Fruit fly (Drosophila melanogaster) whole organism, prepupa: ENCODE measurements around the gene Hsp27.
A peak's percentile ranks its signal among the peaks of the same experiment; 100 is the strongest.

Source experiments
- CG10631 ChIP-seq: fragments of 200-800 bp; sonication (Bioruptor generic); optimal IDR thresholded peaks from 2 replicates; lab custom pipeline; 2016; ENCODE audit warnings: missing biosample characterization, missing genetic modification characterization
- CG10669 ChIP-seq: fragments of 200-800 bp; sonication (Bioruptor generic); optimal IDR thresholded peaks from 3 replicates; lab custom pipeline; 2018; ENCODE audit warnings: missing biosample characterization, mild to moderate bottlenecking, missing genetic modification characterization, moderate library complexity
- CG11294 ChIP-seq: fragments of 200-800 bp; sonication (Bioruptor generic); IDR thresholded peaks from 2 replicates; pipeline ENCODE4 v1.3.6; 2022; ENCODE audit warnings: missing biosample characterization, missing genetic modification characterization
- CG11902 ChIP-seq: fragments of 200-800 bp; sonication (Bioruptor generic); optimal IDR thresholded peaks from 3 replicates; lab custom pipeline; 2016; ENCODE audit warnings: missing biosample characterization, missing genetic modification characterization
- CG15336 ChIP-seq: fragments of 200-800 bp; sonication (Bioruptor generic); IDR thresholded peaks from 2 replicates; pipeline ENCODE4 v1.3.6; 2022; ENCODE audit warnings: missing biosample characterization, missing genetic modification characterization
- CG1621 ChIP-seq: fragments of 200-800 bp; sonication (Bioruptor generic); optimal IDR thresholded peaks from 3 replicates; lab custom pipeline; 2018; ENCODE audit warnings: missing biosample characterization, mild to moderate bottlenecking, missing genetic modification characterization
- CG16779 ChIP-seq: fragments of 200-800 bp; sonication (Bioruptor generic); optimal IDR thresholded peaks from 3 replicates; lab custom pipeline; 2017; ENCODE audit warnings: missing biosample characterization, mild to moderate bottlenecking, missing genetic modification characterization
- CG3032 ChIP-seq: fragments of 200-800 bp; optimal IDR thresholded peaks from 2 replicates; lab custom pipeline; 2019; ENCODE audit warnings: missing biosample characterization, mild to moderate bottlenecking, missing genetic modification characterization, moderate library complexity
- CG31627 ChIP-seq: fragments of 200-800 bp; sonication (Bioruptor generic); optimal IDR thresholded peaks from 3 replicates; lab custom pipeline; 2016; ENCODE audit warnings: missing biosample characterization, missing genetic modification characterization
- CG32006 ChIP-seq: fragments of 200-800 bp; sonication (Bioruptor generic); optimal IDR thresholded peaks from 3 replicates; lab custom pipeline; 2017; ENCODE audit warnings: missing biosample characterization, mild to moderate bottlenecking, missing genetic modification characterization
- CG34406 ChIP-seq: fragments of 200-800 bp; sonication (Bioruptor generic); optimal IDR thresholded peaks from 3 replicates; lab custom pipeline; 2016; ENCODE audit warnings: missing biosample characterization, missing genetic modification characterization
- CG3919 ChIP-seq: fragments of 200-800 bp; sonication (Bioruptor generic); optimal IDR thresholded peaks from 3 replicates; lab custom pipeline; 2016; ENCODE audit warnings: missing biosample characterization, missing genetic modification characterization
- CG4318 ChIP-seq: fragments of 200-800 bp; sonication (Bioruptor generic); optimal IDR thresholded peaks from 3 replicates; lab custom pipeline; 2017; ENCODE audit warnings: missing biosample characterization, mild to moderate bottlenecking, missing genetic modification characterization
- CG6163 ChIP-seq: fragments of 200-800 bp; sonication (Bioruptor generic); IDR thresholded peaks from 3 replicates; pipeline ENCODE4 v1.3.6; 2022; ENCODE audit warnings: missing biosample characterization, missing genetic modification characterization
- CG6276 ChIP-seq: fragments of 200-800 bp; sonication (Bioruptor generic); optimal IDR thresholded peaks from 2 replicates; lab custom pipeline; 2017; ENCODE audit warnings: missing biosample characterization, mild to moderate bottlenecking, missing genetic modification characterization
- CG6792 ChIP-seq: fragments of 200-800 bp; sonication (Bioruptor generic); optimal IDR thresholded peaks from 3 replicates; lab custom pipeline; 2016; ENCODE audit warnings: missing biosample characterization, missing genetic modification characterization
- CG6808 ChIP-seq: fragments of 200-800 bp; sonication (Bioruptor generic); optimal IDR thresholded peaks from 3 replicates; lab custom pipeline; 2017; ENCODE audit warnings: missing biosample characterization, missing genetic modification characterization, mild to moderate bottlenecking, moderate library complexity, missing genetic modification reagents
- CG6854 ChIP-seq: fragments of 200-800 bp; sonication (Bioruptor generic); optimal IDR thresholded peaks from 2 replicates; lab custom pipeline; 2017; ENCODE audit warnings: missing biosample characterization, mild to moderate bottlenecking, missing genetic modification characterization
- CG8119 ChIP-seq: fragments of 200-800 bp; sonication (Bioruptor generic); IDR thresholded peaks from 3 replicates; pipeline ENCODE4 v1.3.6; 2022; ENCODE audit warnings: missing biosample characterization, missing genetic modification characterization
- CG8319 ChIP-seq: fragments of 200-800 bp; sonication (Bioruptor generic); optimal IDR thresholded peaks from 3 replicates; lab custom pipeline; 2016; ENCODE audit warnings: missing biosample characterization, missing genetic modification characterization
- CG8632 ChIP-seq: fragments of 200-800 bp; sonication (Bioruptor generic); optimal IDR thresholded peaks from 3 replicates; lab custom pipeline; 2016; ENCODE audit warnings: missing biosample characterization, missing genetic modification characterization
- CG9139 ChIP-seq: fragments of 200-800 bp; sonication (Bioruptor generic); optimal IDR thresholded peaks from 3 replicates; lab custom pipeline; 2017; ENCODE audit warnings: missing biosample characterization, mild to moderate bottlenecking, missing genetic modification characterization
- Eip75B ChIP-seq: fragments of 200-800 bp; sonication (Bioruptor generic); optimal IDR thresholded peaks from 3 replicates; lab custom pipeline; 2016; ENCODE audit warnings: missing biosample characterization, missing genetic modification characterization
- Eip78C ChIP-seq: fragments of 200-800 bp; sonication (Bioruptor generic); peaks from one replicate; lab custom pipeline; 2016; ENCODE audit warnings: missing biosample characterization, missing genetic modification characterization
- Eip93F ChIP-seq: fragments of 200-800 bp; sonication (Bioruptor generic); optimal IDR thresholded peaks from 2 replicates; lab custom pipeline; 2016; ENCODE audit warnings: missing biosample characterization, mild to moderate bottlenecking, missing genetic modification characterization
- Ets21C ChIP-seq: fragments of 200-800 bp; sonication (Bioruptor generic); optimal IDR thresholded peaks from 3 replicates; lab custom pipeline; 2016; ENCODE audit warnings: missing biosample characterization, missing genetic modification characterization
- Gug ChIP-seq: fragments of 200-800 bp; sonication (Bioruptor generic); IDR thresholded peaks from 2 replicates; pipeline ENCODE4 v1.3.6; 2022; ENCODE audit warnings: missing biosample characterization, missing genetic modification characterization
- Hr38 ChIP-seq: sonication (Bioruptor generic); optimal IDR thresholded peaks from 2 replicates; lab custom pipeline; 2016; ENCODE audit warnings: missing biosample characterization, missing genetic modification characterization
- Hr39 ChIP-seq: fragments of 200-800 bp; sonication (Bioruptor generic); optimal IDR thresholded peaks from 2 replicates; lab custom pipeline; 2016; ENCODE audit warnings: missing biosample characterization, missing genetic modification characterization
- Lpt ChIP-seq: fragments of 200-800 bp; sonication (Bioruptor generic); optimal IDR thresholded peaks from 3 replicates; lab custom pipeline; 2016; ENCODE audit warnings: missing biosample characterization, missing genetic modification characterization
- Met ChIP-seq: fragments of 200-800 bp; sonication (Bioruptor generic); optimal IDR thresholded peaks from 3 replicates; lab custom pipeline; 2016; ENCODE audit warnings: missing biosample characterization, missing genetic modification characterization
- OdsH ChIP-seq: fragments of 200-800 bp; sonication (Bioruptor generic); optimal IDR thresholded peaks from 3 replicates; lab custom pipeline; 2016; ENCODE audit warnings: missing biosample characterization, missing genetic modification characterization
- Smox ChIP-seq: fragments of 200-800 bp; sonication (Bioruptor generic); optimal IDR thresholded peaks from 3 replicates; lab custom pipeline; 2016; ENCODE audit warnings: missing biosample characterization, missing genetic modification characterization
- Sox102F ChIP-seq: fragments of 200-800 bp; sonication (Bioruptor generic); optimal IDR thresholded peaks from 2 replicates; lab custom pipeline; 2016; ENCODE audit warnings: missing biosample characterization, mild to moderate bottlenecking, missing genetic modification characterization
- Sox14 ChIP-seq: fragments of 200-800 bp; sonication (Bioruptor generic); optimal IDR thresholded peaks from 3 replicates; lab custom pipeline; 2016; ENCODE audit warnings: missing biosample characterization, missing genetic modification characterization
- cyc ChIP-seq: fragments of 200-800 bp; sonication (Bioruptor generic); optimal IDR thresholded peaks from 3 replicates; lab custom pipeline; 2016; ENCODE audit warnings: missing biosample characterization, missing genetic modification characterization
- dac ChIP-seq: fragments of 200-800 bp; sonication (Bioruptor generic); optimal IDR thresholded peaks from 2 replicates; lab custom pipeline; 2017; ENCODE audit warnings: missing biosample characterization, mild to moderate bottlenecking, missing genetic modification characterization
- dsx ChIP-seq: fragments of 200-800 bp; optimal IDR thresholded peaks from 3 replicates; lab custom pipeline; 2019; ENCODE audit warnings: missing biosample characterization, mild to moderate bottlenecking, missing genetic modification characterization, moderate library complexity; ENCODE audit not compliant: poor library complexity, severe bottlenecking
- eg ChIP-seq: fragments of 200-800 bp; sonication (Bioruptor generic); IDR thresholded peaks from 3 replicates; pipeline ENCODE4 v1.3.6; 2022; ENCODE audit warnings: missing biosample characterization, missing genetic modification characterization
- esn ChIP-seq: fragments of 200-800 bp; sonication (Bioruptor generic); optimal IDR thresholded peaks from 2 replicates; lab custom pipeline; 2016; ENCODE audit warnings: missing biosample characterization, mild to moderate bottlenecking, missing genetic modification characterization, moderate library complexity
- fd59A ChIP-seq: fragments of 200-800 bp; sonication (Bioruptor generic); optimal IDR thresholded peaks from 2 replicates; lab custom pipeline; 2017; ENCODE audit warnings: missing biosample characterization, mild to moderate bottlenecking, missing genetic modification characterization, missing genetic modification reagents
- fkh ChIP-seq: fragments of 200-800 bp; sonication (Bioruptor generic); optimal IDR thresholded peaks from 3 replicates; lab custom pipeline; 2017; ENCODE audit warnings: missing biosample characterization, mild to moderate bottlenecking, missing genetic modification characterization, moderate library complexity
- pdm3 ChIP-seq: fragments of 200-800 bp; sonication (Bioruptor generic); optimal IDR thresholded peaks from 3 replicates; lab custom pipeline; 2016; ENCODE audit warnings: missing biosample characterization, missing genetic modification characterization
- ss ChIP-seq, 2 experiments: fragments of 200-800 bp; sonication (Bioruptor generic); optimal IDR thresholded peaks; 2 replicates in 1 of 2; 3 replicates in 1 of 2; lab custom pipeline; 2017 to 2018; ENCODE audit warnings: mild to moderate bottlenecking in 2 of 2, missing biosample characterization in 2 of 2, missing genetic modification characterization in 2 of 2, moderate library complexity in 1 of 2
- svp ChIP-seq: fragments of 200-800 bp; sonication (Bioruptor generic); peaks from one replicate; lab custom pipeline; 2016; ENCODE audit warnings: missing biosample characterization, missing genetic modification characterization
- topi ChIP-seq: fragments of 200-800 bp; sonication (Bioruptor generic); optimal IDR thresholded peaks from 3 replicates; lab custom pipeline; 2016; ENCODE audit warnings: missing biosample characterization, missing genetic modification characterization
- vri ChIP-seq: fragments of 200-800 bp; sonication (Bioruptor generic); optimal IDR thresholded peaks from 3 replicates; lab custom pipeline; 2016; ENCODE audit warnings: missing biosample characterization, mild to moderate bottlenecking, missing genetic modification characterization

The Hsp27 gene

dm6 chr3L:9372278-9372975 lies 11.4 kb upstream of the Hsp27 start, which contains the start of the genes Hsp67Bc, CG4456 and Hsp22 (continued):
- TF ChIP-seq pdm3 (GFP tag; lab: Kevin White, UChicago) (no peak), CG11902 (GFP tag; lab: Kevin White, UChicago) (no peak), CG16779 (no peak), CG6792 (GFP tag; lab: Kevin White, UChicago) (no peak), CG32006 (GFP tag; lab: Kevin White, UChicago) (no peak), esn (no peak), cyc (GFP tag; lab: Kevin White, UChicago) (no peak), CG9139 (GFP tag; lab: Kevin White, UChicago) (no peak), Met (GFP tag; lab: Kevin White, UChicago) (no peak), vri (GFP tag; lab: Kevin White, UChicago) (no peak), CG10669 (GFP tag; lab: Kevin White, UChicago) (no peak), Gug (GFP tag; lab: Robert Waterston, UW) (no peak), CG8119 (GFP tag; lab: Robert Waterston, UW) (no peak), Sox14 (GFP tag; lab: Kevin White, UChicago) (peak; percentile 36), Eip75B (GFP tag; lab: Kevin White, UChicago) (peak; percentile 13), topi (GFP tag; lab: Kevin White, UChicago) (no peak), Hr38 (no peak), CG6276 (GFP tag; lab: Kevin White, UChicago) (no peak), CG15336 (GFP tag; lab: Robert Waterston, UW) (no peak), Hr39 (GFP tag; lab: Kevin White, UChicago) (no peak), Eip93F (GFP tag; lab: Kevin White, UChicago) (no peak), Sox102F (no peak), Smox (GFP tag; lab: Kevin White, UChicago) (no peak), CG3919 (GFP tag; lab: Kevin White, UChicago) (no peak), Lpt (GFP tag; lab: Kevin White, UChicago) (no peak), svp (GFP tag; lab: Kevin White, UChicago) (peak; percentile 66), eg (GFP tag; lab: Robert Waterston, UW) (0 out of 3 replicates have a peak, but pooled peaks have one; percentile 21), CG31627 (GFP tag; lab: Kevin White, UChicago) (no peak), dac (GFP tag; lab: Kevin White, UChicago) (no peak), CG6854 (GFP tag; lab: Kevin White, UChicago) (peak; percentile 18), CG4318 (no peak), CG6808 (GFP tag; lab: Kevin White, UChicago) (no peak), dsx (peak; percentile 23), CG8632 (GFP tag; lab: Kevin White, UChicago) (no peak), CG8319 (GFP tag; lab: Kevin White, UChicago) (no peak), fd59A (GFP tag; lab: Kevin White, UChicago) (no peak), CG3032 (tag; lab: Kevin White, UChicago) (no peak), CG6163 (GFP tag; lab: Robert Waterston, UW) (no peak; the same call in 2 of the 3 replicates), CG10631 (no peak), Eip78C (peak; percentile 58)

DNA sequence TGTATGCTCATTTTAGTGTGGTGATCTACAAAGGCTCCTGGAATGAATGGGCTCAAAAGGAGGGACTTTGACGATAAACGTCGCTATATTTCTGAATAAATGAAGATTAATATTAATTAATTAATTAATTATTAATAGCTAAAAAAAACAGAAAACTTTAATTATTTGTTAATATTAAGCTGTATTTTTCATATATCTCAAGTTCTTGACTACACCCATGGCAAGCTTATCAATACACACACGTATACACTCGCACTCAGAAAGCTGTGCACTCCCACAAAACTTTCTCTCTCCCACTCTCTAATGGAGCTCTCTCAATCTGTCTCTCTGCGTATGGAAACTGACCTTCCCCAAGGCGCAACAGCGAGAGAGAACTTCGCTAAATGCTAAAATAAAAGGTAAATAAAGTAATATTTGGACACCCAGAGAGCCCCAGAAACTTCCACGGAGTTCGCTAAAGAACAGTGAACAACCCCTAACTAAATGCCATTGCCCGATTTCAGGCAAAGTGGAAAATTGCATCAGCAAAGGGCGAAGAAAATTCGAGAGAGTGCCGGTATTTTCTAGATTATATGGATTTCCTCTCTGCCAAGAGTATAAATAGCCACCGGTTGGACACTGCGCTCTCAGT lies 10.4 kb upstream of the Hsp27 start:
- peak; percentile 89 for TF ChIP-seq CG32006 (GFP tag; lab: Kevin White, UChicago)
- TF ChIP-seq CG31627 (GFP tag; lab: Kevin White, UChicago), result peak; percentile 43
- peak; percentile 78 for TF ChIP-seq OdsH (GFP tag; lab: Kevin White, UChicago)
- peak; percentile 20 for TF ChIP-seq fkh (GFP tag; lab: Kevin White, UChicago)
- peak; percentile 82 for TF ChIP-seq svp (GFP tag; lab: Kevin White, UChicago)
- peak; percentile 86 for TF ChIP-seq eg (GFP tag; lab: Robert Waterston, UW)
- peak; percentile 39 for TF ChIP-seq CG11902 (GFP tag; lab: Kevin White, UChicago)
- TF ChIP-seq dac (GFP tag; lab: Kevin White, UChicago), result peak; percentile 49
- peak; percentile 90 for TF ChIP-seq CG15336 (GFP tag; lab: Robert Waterston, UW)
- peak; percentile 4 for TF ChIP-seq Ets21C
- TF ChIP-seq CG11294 (GFP tag; lab: Robert Waterston, UW), result peak; percentile 73
- no peak for TF ChIP-seq ss (GFP tag; optimal IDR thresholded peaks at IDR 0.05; lab: Kevin White, UChicago)
- TF ChIP-seq Gug (GFP tag; lab: Robert Waterston, UW), result peak; percentile 78
- TF ChIP-seq CG6276 (GFP tag; lab: Kevin White, UChicago), result peak; percentile 83
- peak; percentile 36 for TF ChIP-seq Hr39 (GFP tag; lab: Kevin White, UChicago)
- TF ChIP-seq cyc (GFP tag; lab: Kevin White, UChicago), result peak; percentile 68
- peak; percentile 54 for TF ChIP-seq vri (GFP tag; lab: Kevin White, UChicago)
- TF ChIP-seq CG34406 (GFP tag; lab: Kevin White, UChicago), result peak; percentile 79
- peak; percentile 86 for TF ChIP-seq CG3919 (GFP tag; lab: Kevin White, UChicago)
- TF ChIP-seq Smox (GFP tag; lab: Kevin White, UChicago), result peak; percentile 84
- no peak for TF ChIP-seq dsx
- peak; percentile 31 for TF ChIP-seq CG1621
